Worm (Caenorhabditis elegans) whole organism, mixed stage, embryonic: Measurements from ENCODE around the gene lgc-39.

ENCODE experiments used
- M03D4.4 ChIP-seq: sonication (generic microtip); optimal IDR thresholded peaks from 2 replicates; lab custom pipeline; 2017; ENCODE audit warnings: mild to moderate bottlenecking, missing genetic modification characterization, missing compliant biosample characterization
- blmp-1 ChIP-seq: fragments of 150-350 bp; optimal IDR thresholded peaks from 2 replicates; lab custom pipeline; 2014; ENCODE audit warnings: missing biosample characterization, missing genetic modification characterization
- elt-3 ChIP-seq: fragments of 150-350 bp; optimal IDR thresholded peaks from 2 replicates; lab custom pipeline; 2014; ENCODE audit warnings: missing biosample characterization, missing genetic modification characterization
- ham-2 ChIP-seq: fragments of 200-800 bp; sonication (Bioruptor generic); optimal IDR thresholded peaks from 2 replicates; lab custom pipeline; 2018; ENCODE audit warnings: mild to moderate bottlenecking, missing genetic modification characterization, missing compliant biosample characterization
- tbx-8 ChIP-seq: fragments of 200-800 bp; sonication (Bioruptor generic); optimal IDR thresholded peaks from 2 replicates; lab custom pipeline; 2018; ENCODE audit warnings: mild to moderate bottlenecking, missing genetic modification characterization, moderate library complexity, missing compliant biosample characterization

- TF ChIP-seq blmp-1 (tag; lab: Kevin White, UChicago) = no peak
- TF ChIP-seq ham-2 (GFP tag; lab: Kevin White, UChicago) = no peak
- TF ChIP-seq M03D4.4 (tag; lab: Kevin White, UChicago) = no peak
- TF ChIP-seq tbx-8 (GFP tag; lab: Kevin White, UChicago) = no peak
- no peak for TF ChIP-seq elt-3 (tag; lab: Kevin White, UChicago)
These were observed 11.3 kb downstream of the lgc-39 start for ce11 chrV:7186599-7186998.
